Worm (Caenorhabditis elegans) whole organism, young adult: ENCODE results near the gene ttn-1.
A peak's percentile ranks its signal among the peaks of the same experiment; 100 is the strongest.

Experiments
- B0336.3 ChIP-seq: fragments of 200-800 bp; sonication (Bioruptor generic); IDR thresholded peaks from 2 replicates; pipeline ENCODE4 v1.3.6; 2022; ENCODE audit warnings: missing genetic modification characterization, missing compliant biosample characterization
- D2030.7 ChIP-seq: fragments of 200-800 bp; sonication (Bioruptor generic); IDR thresholded peaks from 2 replicates; pipeline ENCODE4 v1.3.6; 2022; ENCODE audit warnings: missing genetic modification reagents, missing genetic modification characterization, missing compliant biosample characterization
- F10E7.11 ChIP-seq: sonication (generic microtip); optimal IDR thresholded peaks from 2 replicates; lab custom pipeline; 2017; ENCODE audit warnings: mild to moderate bottlenecking, missing genetic modification characterization, moderate library complexity, missing compliant biosample characterization
- F22D6.2 ChIP-seq: sonication (generic microtip); optimal IDR thresholded peaks from 2 replicates; lab custom pipeline; 2016; ENCODE audit warnings: mild to moderate bottlenecking, missing genetic modification characterization, missing compliant biosample characterization
- F23B12.7 ChIP-seq: sonication (generic microtip); optimal IDR thresholded peaks from 2 replicates; lab custom pipeline; 2017; ENCODE audit warnings: missing genetic modification characterization, mild to moderate bottlenecking, missing compliant biosample characterization, antibody characterized with exemption, moderate library complexity; ENCODE audit not compliant: insufficient read depth
- F39B2.1 ChIP-seq: fragments of 200-800 bp; sonication (Bioruptor generic); IDR thresholded peaks from 2 replicates; pipeline ENCODE4 v1.3.6; 2022; ENCODE audit warnings: missing genetic modification reagents, missing genetic modification characterization, missing compliant biosample characterization
- F49E8.2 ChIP-seq: sonication (generic microtip); optimal IDR thresholded peaks from 3 replicates; lab custom pipeline; 2017; ENCODE audit warnings: missing genetic modification characterization, mild to moderate bottlenecking, missing compliant biosample characterization, antibody characterized with exemption, moderate library complexity; ENCODE audit not compliant: insufficient read depth
- F55B11.4 ChIP-seq: sonication (generic microtip); optimal IDR thresholded peaks from 2 replicates; lab custom pipeline; 2016; ENCODE audit warnings: missing compliant biosample characterization, missing genetic modification characterization, borderline replicate concordance; ENCODE audit not compliant: insufficient read depth
- K12H6.12 ChIP-seq: fragments of 200-800 bp; sonication (Bioruptor generic); optimal IDR thresholded peaks from 2 replicates; lab custom pipeline; 2018; ENCODE audit warnings: mild to moderate bottlenecking, missing genetic modification characterization, missing compliant biosample characterization
- T26A5.8 ChIP-seq: sonication (generic microtip); optimal IDR thresholded peaks from 2 replicates; lab custom pipeline; 2016; ENCODE audit warnings: missing genetic modification characterization, missing compliant biosample characterization
- Y53F4B.3 ChIP-seq: fragments of 200-800 bp; sonication (Bioruptor generic); IDR thresholded peaks from 2 replicates; pipeline ENCODE4 v1.3.6; 2022; ENCODE audit warnings: missing genetic modification reagents, missing genetic modification characterization, missing compliant biosample characterization
- aptf-3 ChIP-seq: fragments of 200-800 bp; sonication (Bioruptor generic); IDR thresholded peaks from 2 replicates; pipeline ENCODE4 v1.3.6; 2022; ENCODE audit warnings: missing genetic modification characterization, missing compliant biosample characterization
- atf-7 ChIP-seq: sonication (generic microtip); optimal IDR thresholded peaks from 2 replicates; lab custom pipeline; 2017; ENCODE audit warnings: mild to moderate bottlenecking, missing genetic modification characterization, missing compliant biosample characterization
- attf-5 ChIP-seq: fragments of 200-800 bp; sonication (Bioruptor generic); optimal IDR thresholded peaks from 2 replicates; lab custom pipeline; 2018; ENCODE audit warnings: mild to moderate bottlenecking, missing genetic modification characterization, missing compliant biosample characterization
- bed-1 ChIP-seq: fragments of 200-800 bp; sonication (Bioruptor generic); IDR thresholded peaks from 2 replicates; pipeline ENCODE4 v1.3.6; 2022; ENCODE audit warnings: missing genetic modification reagents, missing genetic modification characterization, missing compliant biosample characterization
- cebp-1 ChIP-seq, 2 experiments: fragments of 200-800 bp in 1 of 2; sonication (Bioruptor generic) in 1 of 2; sonication (generic microtip) in 1 of 2; IDR thresholded peaks in 1 of 2; optimal IDR thresholded peaks in 1 of 2; 2 replicates each; pipeline versions ENCODE4 v1.3.6 to Lab custom; 2017 to 2022; ENCODE audit warnings: missing compliant biosample characterization in 2 of 2, missing genetic modification characterization in 2 of 2, mild to moderate bottlenecking in 1 of 2, missing genetic modification reagents in 1 of 2, moderate library complexity in 1 of 2
- ceh-27 ChIP-seq: fragments of 200-800 bp; sonication (Bioruptor generic); optimal IDR thresholded peaks from 2 replicates; lab custom pipeline; 2018; ENCODE audit warnings: mild to moderate bottlenecking, missing genetic modification characterization, moderate library complexity, missing compliant biosample characterization
- ceh-79 ChIP-seq: sonication (generic microtip); optimal IDR thresholded peaks from 2 replicates; lab custom pipeline; 2017; ENCODE audit warnings: mild to moderate bottlenecking, missing genetic modification characterization, missing compliant biosample characterization
- die-1 ChIP-seq: sonication (generic microtip); optimal IDR thresholded peaks from 2 replicates; lab custom pipeline; 2016; ENCODE audit warnings: missing genotype, mild to moderate bottlenecking, missing genetic modification characterization, missing compliant biosample characterization
- egl-18 ChIP-seq: fragments of 200-800 bp; sonication (Bioruptor generic); IDR thresholded peaks from 2 replicates; pipeline ENCODE4 v1.3.6; 2022; ENCODE audit warnings: missing genetic modification reagents, missing genetic modification characterization, missing compliant biosample characterization
- egrh-3 ChIP-seq: fragments of 200-800 bp; sonication (Bioruptor generic); IDR thresholded peaks from 2 replicates; pipeline ENCODE4 v1.3.6; 2022; ENCODE audit warnings: missing genetic modification reagents, missing genetic modification characterization, missing compliant biosample characterization
- gei-17 ChIP-seq: fragments of 200-800 bp; sonication (Bioruptor generic); optimal IDR thresholded peaks from 2 replicates; lab custom pipeline; 2018; ENCODE audit warnings: mild to moderate bottlenecking, missing genetic modification characterization, missing compliant biosample characterization
- him-1 ChIP-seq: sonication (generic microtip); optimal IDR thresholded peaks from 2 replicates; lab custom pipeline; 2016; ENCODE audit warnings: missing genotype, missing genetic modification reagents, missing genetic modification characterization, missing compliant biosample characterization
- hmg-1.2 ChIP-seq: fragments of 200-800 bp; sonication (Bioruptor generic); IDR thresholded peaks from 2 replicates; pipeline ENCODE4 v1.3.6; 2022; ENCODE audit warnings: missing genetic modification reagents, missing genetic modification characterization, missing compliant biosample characterization
- hrde-1 ChIP-seq: sonication (generic microtip); optimal IDR thresholded peaks from 2 replicates; lab custom pipeline; 2016; ENCODE audit warnings: missing genetic modification characterization, mild to moderate bottlenecking, missing compliant biosample characterization, moderate library complexity, missing genotype, missing genetic modification reagents, borderline replicate concordance
- hsf-1 ChIP-seq: fragments of 200-800 bp; sonication (Bioruptor generic); IDR thresholded peaks from 2 replicates; pipeline ENCODE4 v1.3.6; 2022; ENCODE audit warnings: missing genetic modification reagents, missing genetic modification characterization, missing compliant biosample characterization
- lag-1 ChIP-seq: fragments of 200-800 bp; sonication (Bioruptor generic); IDR thresholded peaks from 2 replicates; pipeline ENCODE4 v1.3.6; 2022; ENCODE audit warnings: missing genetic modification reagents, missing genetic modification characterization, missing compliant biosample characterization
- lin-26 ChIP-seq: fragments of 200-800 bp; sonication (Bioruptor generic); IDR thresholded peaks from 2 replicates; pipeline ENCODE4 v1.3.6; 2022; ENCODE audit warnings: missing genetic modification reagents, missing genetic modification characterization, missing compliant biosample characterization
- lin-54 ChIP-seq: fragments of 200-800 bp; sonication (Bioruptor generic); optimal IDR thresholded peaks from 2 replicates; lab custom pipeline; 2018; ENCODE audit warnings: mild to moderate bottlenecking, missing genetic modification characterization, missing compliant biosample characterization
- lsl-1 ChIP-seq: fragments of 200-800 bp; sonication (Bioruptor generic); optimal IDR thresholded peaks from 2 replicates; lab custom pipeline; 2018; ENCODE audit warnings: mild to moderate bottlenecking, missing genetic modification characterization, moderate library complexity, missing compliant biosample characterization
- lsy-27 ChIP-seq: sonication (generic microtip); optimal IDR thresholded peaks from 2 replicates; lab custom pipeline; 2017; ENCODE audit warnings: missing genetic modification characterization, mild to moderate bottlenecking, missing compliant biosample characterization, antibody characterized with exemption, missing genotype, borderline replicate concordance; ENCODE audit not compliant: insufficient read depth
- madf-10 ChIP-seq: sonication (generic microtip); optimal IDR thresholded peaks from 2 replicates; lab custom pipeline; 2016; ENCODE audit warnings: mild to moderate bottlenecking, missing genetic modification characterization, missing compliant biosample characterization
- mxl-1 ChIP-seq: sonication (generic microtip); optimal IDR thresholded peaks from 2 replicates; lab custom pipeline; 2016; ENCODE audit warnings: missing genetic modification characterization, missing compliant biosample characterization
- nfya-1 ChIP-seq: sonication (generic microtip); optimal IDR thresholded peaks from 2 replicates; lab custom pipeline; 2017; ENCODE audit warnings: antibody characterized with exemption, missing compliant biosample characterization, missing genetic modification characterization, borderline replicate concordance; ENCODE audit not compliant: insufficient read depth
- nfyb-1 ChIP-seq: fragments of 200-800 bp; sonication (Bioruptor generic); IDR thresholded peaks from 2 replicates; pipeline ENCODE4 v1.3.6; 2022; ENCODE audit warnings: missing genetic modification reagents, missing genetic modification characterization, missing compliant biosample characterization
- nhr-179 ChIP-seq: sonication (generic microtip); optimal IDR thresholded peaks from 2 replicates; lab custom pipeline; 2016; ENCODE audit warnings: mild to moderate bottlenecking, missing genetic modification characterization, missing compliant biosample characterization
- nhr-80 ChIP-seq: sonication (generic microtip); optimal IDR thresholded peaks from 2 replicates; lab custom pipeline; 2016; ENCODE audit warnings: missing genetic modification characterization, missing compliant biosample characterization
- nhr-90 ChIP-seq: sonication (generic microtip); optimal IDR thresholded peaks from 2 replicates; lab custom pipeline; 2016; ENCODE audit warnings: missing genotype, mild to moderate bottlenecking, missing genetic modification characterization, missing compliant biosample characterization
- rcor-1 ChIP-seq: fragments of 200-800 bp; sonication (Bioruptor generic); IDR thresholded peaks from 2 replicates; pipeline ENCODE4 v1.3.6; 2022; ENCODE audit warnings: missing genetic modification reagents, missing genetic modification characterization, missing compliant biosample characterization
- snpc-1.1 ChIP-seq: sonication (generic microtip); optimal IDR thresholded peaks from 2 replicates; lab custom pipeline; 2017; ENCODE audit warnings: missing genetic modification characterization, mild to moderate bottlenecking, missing compliant biosample characterization, antibody characterized with exemption, moderate library complexity, missing genotype, missing genetic modification reagents; ENCODE audit not compliant: insufficient read depth
- snpc-3.4 ChIP-seq: sonication (generic microtip); optimal IDR thresholded peaks from 2 replicates; lab custom pipeline; 2017; ENCODE audit warnings: missing genetic modification characterization, mild to moderate bottlenecking, missing compliant biosample characterization, antibody characterized with exemption, moderate library complexity, missing genotype, missing genetic modification reagents
- tbp1 ChIP-seq: fragments of 200-800 bp; sonication (Bioruptor generic); optimal IDR thresholded peaks from 2 replicates; lab custom pipeline; 2018; ENCODE audit warnings: mild to moderate bottlenecking, missing genetic modification characterization, missing compliant biosample characterization
- tbx-9 ChIP-seq: sonication (generic microtip); optimal IDR thresholded peaks from 2 replicates; lab custom pipeline; 2016; ENCODE audit warnings: borderline replicate concordance, missing genetic modification characterization, inconsistent platforms, missing compliant biosample characterization
- tlf-1 ChIP-seq: fragments of 200-800 bp; sonication (Bioruptor generic); optimal IDR thresholded peaks from 2 replicates; lab custom pipeline; 2018; ENCODE audit warnings: mild to moderate bottlenecking, missing genetic modification characterization, missing compliant biosample characterization
- unc-62 ChIP-seq: fragments of 150-350 bp; optimal IDR thresholded peaks from 2 replicates; lab custom pipeline; 2014; ENCODE audit warnings: missing biosample characterization, missing genetic modification reagents, missing genetic modification characterization
- ztf-28 ChIP-seq: fragments of 200-800 bp; sonication (Bioruptor generic); IDR thresholded peaks from 2 replicates; pipeline ENCODE4 v1.3.6; 2022; ENCODE audit warnings: missing genetic modification reagents, missing genetic modification characterization, missing compliant biosample characterization
- ztf-3 ChIP-seq: fragments of 200-800 bp; sonication (Bioruptor generic); optimal IDR thresholded peaks from 2 replicates; lab custom pipeline; 2018; ENCODE audit warnings: mild to moderate bottlenecking, missing genetic modification characterization, missing compliant biosample characterization
- ztf-6 ChIP-seq: fragments of 200-800 bp; sonication (Bioruptor generic); IDR thresholded peaks from 2 replicates; pipeline ENCODE4 v1.3.6; 2022; ENCODE audit warnings: missing genetic modification reagents, missing genetic modification characterization, missing compliant biosample characterization

The ttn-1 gene

ce11 chrV:6110533-6110932 lies 91.9 kb downstream of the ttn-1 start, which contains the start of gene F17A9.4 (continued):
- TF ChIP-seq nfyb-1 (GFP tag; lab: Robert Waterston, UW) (peak; percentile 64), nhr-80 (tag; lab: Kevin White, UChicago) (peak; percentile 83), mxl-1 (no peak), bed-1 (GFP tag; lab: Robert Waterston, UW) (no peak), B0336.3 (peak; percentile 26; the same call in 1 of the 2 replicates), attf-5 (GFP tag; lab: Kevin White, UChicago) (peak; percentile 41), nhr-179 (tag; lab: Kevin White, UChicago) (no peak), unc-62 (no peak), hrde-1 (tag; lab: Kevin White, UChicago) (no peak), snpc-3.4 (tag; lab: Kevin White, UChicago) (no peak), egl-18 (GFP tag; lab: Robert Waterston, UW) (no peak), D2030.7 (no peak), nfya-1 (tag; lab: Kevin White, UChicago) (no peak), ztf-6 (no peak), tlf-1 (no peak), lag-1 (GFP tag; lab: Robert Waterston, UW) (no peak), gei-17 (no peak), K12H6.12 (tag; lab: Kevin White, UChicago) (no peak), F10E7.11 (tag; lab: Kevin White, UChicago) (no peak), lin-26 (GFP tag; lab: Robert Waterston, UW) (no peak), F23B12.7 (no peak), lin-54 (GFP tag; lab: Kevin White, UChicago) (no peak), tbp1 (GFP tag; lab: Kevin White, UChicago) (peak; percentile 38), Y53F4B.3 (GFP tag; lab: Robert Waterston, UW) (no peak), aptf-3 (no peak), lsy-27 (tag; lab: Kevin White, UChicago) (no peak), rcor-1 (GFP tag; lab: Robert Waterston, UW) (0 out of 2 replicates have a peak, but pooled peaks have one; percentile 10), him-1 (tag; lab: Kevin White, UChicago) (no peak), ceh-79 (tag; lab: Kevin White, UChicago) (no peak), madf-10 (tag; lab: Kevin White, UChicago) (no peak), tbx-9 (tag; lab: Kevin White, UChicago) (no peak), atf-7 (tag; lab: Kevin White, UChicago) (peak; percentile 52), T26A5.8 (no peak), F22D6.2 (no peak), ceh-27 (GFP tag; lab: Kevin White, UChicago) (no peak)
- TF ChIP-seq, all 124 proteins: peak for 12

- TF ChIP-seq ztf-6 (no peak), ztf-3 (GFP tag; lab: Kevin White, UChicago) (no peak), hsf-1 (GFP tag; lab: Robert Waterston, UW) (no peak), egrh-3 (no peak), F39B2.1 (no peak), cebp-1 (GFP tag; IDR thresholded peaks at IDR 0.05; lab: Robert Waterston, UW) (no peak), cebp-1 (tag; optimal IDR thresholded peaks at IDR 0.05; lab: Kevin White, UChicago) (peak; percentile 19), F23B12.7 (peak; percentile 17), hmg-1.2 (peak; percentile 18; the same call in 1 of the 2 replicates), F49E8.2 (tag; lab: Kevin White, UChicago) (no peak), F55B11.4 (tag; lab: Kevin White, UChicago) (no peak), lsl-1 (GFP tag; lab: Kevin White, UChicago) (peak; percentile 16), snpc-1.1 (tag; lab: Kevin White, UChicago) (no peak), die-1 (no peak), nhr-90 (tag; lab: Kevin White, UChicago) (no peak), lin-26 (GFP tag; lab: Robert Waterston, UW) (no peak), ztf-28 (GFP tag; lab: Robert Waterston, UW) (no peak), rcor-1 (GFP tag; lab: Robert Waterston, UW) (no peak), mxl-1 (no peak)
Measured at ce11 chrV:6107474-6107873, 95.0 kb downstream of the ttn-1 start, which contains the start of gene cwf-19L1. cwf-19L1 (plus strand) TSS chrV:6107828.
